Worm (Caenorhabditis elegans) whole organism, L2 larva: Measurements from ENCODE around the gene phat-8.

Experiments used
- aly-2 ChIP-seq: fragments of 150-350 bp; optimal IDR thresholded peaks from 2 replicates; lab custom pipeline; 2014; ENCODE audit warnings: missing biosample characterization, missing genetic modification characterization
- mdl-1 ChIP-seq, 2 experiments: fragments of 150-350 bp in 1 of 2; sonication (generic microtip) in 1 of 2; optimal IDR thresholded peaks; 2 replicates each; lab custom pipeline; 2017; ENCODE audit warnings: missing biosample characterization in 2 of 2, missing genetic modification characterization in 2 of 2
- nhr-77 ChIP-seq: fragments of 150-350 bp; optimal IDR thresholded peaks from 2 replicates; lab custom pipeline; 2014; ENCODE audit warnings: missing biosample characterization, missing genetic modification characterization

DNA sequence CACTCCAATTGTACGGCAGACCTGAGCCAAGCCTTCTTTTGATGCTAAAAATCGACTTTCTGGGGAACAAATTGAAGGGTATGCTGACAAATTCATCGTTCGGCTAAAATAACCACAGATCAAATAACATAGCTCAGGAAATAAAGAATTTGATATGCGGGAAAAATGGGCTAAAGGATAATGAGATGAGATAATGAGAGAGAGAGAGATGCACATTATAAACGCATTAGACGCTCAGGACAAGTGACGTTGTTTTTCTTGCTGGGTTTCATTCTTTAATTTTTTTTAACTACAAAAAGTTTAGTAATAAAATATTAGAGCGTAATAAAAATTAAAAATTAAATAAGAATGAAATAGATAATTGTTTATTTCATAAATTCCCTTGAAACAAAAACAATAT is 43.0 kb downstream of the phat-8 start, which contains the start of gene srh-69:
- TF ChIP-seq nhr-77 (tag; lab: Kevin White, UChicago) (no peak), aly-2 (tag; lab: Kevin White, UChicago) (no peak), mdl-1 (tag; optimal IDR thresholded peaks at IDR 0.05; lab: Kevin White, UChicago) (no peak)
